Fruit fly (Drosophila melanogaster): Measurements from ENCODE around the gene Ndc1.
A peak's percentile ranks its signal among the peaks of the same experiment; 100 is the strongest.

The Ndc1 gene

DNA sequence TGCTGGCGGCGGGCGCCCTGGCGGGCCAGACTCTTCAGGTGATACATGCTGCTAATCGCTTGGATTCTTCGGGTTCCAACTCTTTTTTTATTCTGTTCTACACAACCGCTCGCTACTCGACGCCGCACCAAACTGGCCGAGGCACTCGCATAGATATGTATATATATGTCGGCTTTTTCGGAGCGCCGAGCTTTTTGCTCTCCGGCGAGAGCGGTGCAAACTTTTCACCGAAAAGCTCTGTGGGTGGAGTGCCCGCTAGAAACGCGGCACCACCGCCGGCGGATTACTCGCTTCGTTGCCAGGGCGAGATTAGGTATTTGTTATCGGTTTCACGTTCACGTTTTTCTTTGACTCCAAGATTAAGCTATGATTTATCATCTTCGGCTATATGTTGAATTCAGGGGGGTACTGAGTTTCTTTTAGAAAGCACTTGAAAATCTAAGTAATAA lies 18.8 kb downstream of the Ndc1 start, which contains the start of gene Gdh (continued):
- no peak for TF ChIP-seq Doc2 (GFP tag; IDR thresholded peaks at IDR 0.05)
- TF ChIP-seq grn (GFP tag; optimal IDR thresholded peaks at IDR 0.05): peak; percentile 58
- TF ChIP-seq CG30431 (GFP tag; optimal IDR thresholded peaks at IDR 0.05): no peak
- peak; percentile 46 for TF ChIP-seq CG13624 (GFP tag; optimal IDR thresholded peaks at IDR 0.05)
- TF ChIP-seq CG7987 (GFP tag; optimal IDR thresholded peaks at IDR 0.05): peak; percentile 58
- peak; percentile 21 for TF ChIP-seq CG7839 (tag; optimal IDR thresholded peaks at IDR 0.05)
- TF ChIP-seq HLH4C (GFP tag; IDR thresholded peaks at IDR 0.05; ENCODE audit: partially characterized antibody): peak; percentile 51; the same call in 1 of the 3 replicates
- no peak for TF ChIP-seq Hmx (GFP tag; optimal IDR thresholded peaks at IDR 0.05)
- TF ChIP-seq chn (GFP tag; optimal IDR thresholded peaks at IDR 0.05): no peak
- no peak for TF ChIP-seq lmd (GFP tag; IDR thresholded peaks at IDR 0.05)
- TF ChIP-seq twi (tag; optimal IDR thresholded peaks at IDR 0.05): no peak

DNA sequence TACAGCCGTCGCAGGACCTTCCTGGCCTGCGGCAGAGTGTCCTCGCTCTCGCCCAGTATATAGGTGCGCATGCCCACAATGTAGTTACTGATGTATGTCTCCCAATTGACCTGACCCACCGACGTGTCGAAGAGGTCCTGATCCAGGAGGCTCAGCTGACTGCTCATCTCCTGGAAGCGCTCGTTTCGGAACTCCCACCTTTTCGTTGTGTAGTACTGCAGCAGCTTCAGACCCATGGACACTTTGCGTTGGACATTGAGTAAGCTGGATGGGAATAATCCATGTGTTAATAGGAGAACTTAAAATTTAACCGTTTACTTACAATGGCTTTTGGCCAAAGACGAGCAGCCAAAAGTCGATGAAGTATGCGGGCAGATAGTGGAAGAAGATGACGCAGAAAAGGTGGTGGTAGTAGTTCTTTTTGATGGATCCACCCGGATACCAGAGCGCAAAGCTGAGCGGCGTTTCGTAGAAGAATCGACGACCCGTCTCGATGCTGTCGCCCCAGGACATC lies 19.7 kb downstream of the Ndc1 start:
- TF ChIP-seq Ravus (GFP tag; IDR thresholded peaks at IDR 0.05) (no peak), Med (GFP tag) (peak; percentile 50), CG5953 (GFP tag; IDR thresholded peaks at IDR 0.05) (0 out of 2 replicates have a peak, but pooled peaks have one; percentile 37), CG10654 (GFP tag; optimal IDR thresholded peaks at IDR 0.05) (no peak), pnt (GFP tag; optimal IDR thresholded peaks at IDR 0.05) (peak; percentile 25), ato (GFP tag; IDR thresholded peaks at IDR 0.05; ENCODE audit: partially characterized antibody) (no peak), eve (GFP tag; optimal IDR thresholded peaks at IDR 0.05) (peak in 1 of 2 experiments; percentile 5), sr (GFP tag; IDR thresholded peaks at IDR 0.05) (no peak), CG6854 (GFP tag; optimal IDR thresholded peaks at IDR 0.05) (peak; percentile 29), CG17359 (tag; optimal IDR thresholded peaks at IDR 0.05) (no peak), CG6765 (GFP tag; optimal IDR thresholded peaks at IDR 0.05) (no peak), Gsc (GFP tag; IDR thresholded peaks at IDR 0.05) (no peak), Ets65A (GFP tag) (peak; percentile 92), CG14014 (GFP tag; IDR thresholded peaks at IDR 0.05) (no peak), CG32772 (GFP tag; IDR thresholded peaks at IDR 0.05) (no peak), dmrt11E (tag; optimal IDR thresholded peaks at IDR 0.05) (no peak), Oaz (GFP tag; IDR thresholded peaks at IDR 0.05) (0 out of 2 replicates have a peak, but pooled peaks have one; percentile 9)

DNA sequence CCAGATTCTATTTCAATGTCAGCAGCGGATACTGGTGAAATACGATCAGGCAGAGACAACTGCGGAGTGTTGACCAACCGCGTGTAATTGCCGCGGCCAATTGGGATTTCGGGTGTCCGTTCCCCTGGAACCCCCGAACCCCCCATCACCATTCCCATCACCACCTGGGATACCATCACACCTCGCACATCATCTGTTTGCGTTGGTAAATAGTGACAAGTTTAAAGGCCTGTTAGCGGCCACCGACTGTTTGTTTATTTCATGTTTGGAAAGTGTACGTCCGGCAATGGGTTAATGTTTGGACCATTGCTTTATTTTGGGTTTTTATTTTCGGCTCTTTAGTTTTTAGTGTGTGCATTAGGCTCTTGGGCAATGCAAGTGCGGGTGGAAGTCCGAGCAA lies 22.8 kb downstream of the Ndc1 start:
- TF ChIP-seq HHEX (GFP tag; optimal IDR thresholded peaks at IDR 0.05): peak; percentile 43
- peak; percentile 56 for TF ChIP-seq fd64A (GFP tag; optimal IDR thresholded peaks at IDR 0.05)
- peak; percentile 68 for TF ChIP-seq Asciz (GFP tag; optimal IDR thresholded peaks at IDR 0.05)
- peak; percentile 74 for TF ChIP-seq Med (GFP tag)
- TF ChIP-seq CoRest (tag; optimal IDR thresholded peaks at IDR 0.05): peak; percentile 2
- TF ChIP-seq CG15073 (GFP tag; optimal IDR thresholded peaks at IDR 0.05): no peak
- TF ChIP-seq CG17359 (tag; optimal IDR thresholded peaks at IDR 0.05): peak; percentile 18
- TF ChIP-seq kni (GFP tag; optimal IDR thresholded peaks at IDR 0.05): peak; percentile 81
- no peak for TF ChIP-seq grau (tag; optimal IDR thresholded peaks at IDR 0.05)
- peak; percentile 34 for TF ChIP-seq CG1529 (GFP tag; optimal IDR thresholded peaks at IDR 0.05)
- TF ChIP-seq ci (GFP tag; IDR thresholded peaks at IDR 0.05): peak; percentile 71; the same call in 1 of the 3 replicates
- TF ChIP-seq ham (GFP tag; IDR thresholded peaks at IDR 0.05): no peak
- TF ChIP-seq HLHmδ (GFP tag; optimal IDR thresholded peaks at IDR 0.05): peak; percentile 39
- TF ChIP-seq CG11723 (GFP tag; optimal IDR thresholded peaks at IDR 0.05): peak; percentile 4
- no peak for TF ChIP-seq MESR4 (GFP tag; optimal IDR thresholded peaks at IDR 0.05)
- no peak for TF ChIP-seq CG15479 (GFP tag; optimal IDR thresholded peaks at IDR 0.05)
- peak; percentile 34 for TF ChIP-seq CG1603 (tag; optimal IDR thresholded peaks at IDR 0.05)
- TF ChIP-seq Hr78 (GFP tag; optimal IDR thresholded peaks at IDR 0.05): peak in 1 of 2 experiments; percentile 39
- no peak for TF ChIP-seq CG6791 (GFP tag; IDR thresholded peaks at IDR 0.05; ENCODE audit: partially characterized antibody)
- peak; percentile 32; the same call in 1 of the 2 replicates for TF ChIP-seq Awh (GFP tag; IDR thresholded peaks at IDR 0.05)
- no peak for TF ChIP-seq bab2 (GFP tag; optimal IDR thresholded peaks at IDR 0.05)
- peak; percentile 34 for TF ChIP-seq org-1 (GFP tag; optimal IDR thresholded peaks at IDR 0.05)
- TF ChIP-seq Doc2 (GFP tag; IDR thresholded peaks at IDR 0.05): no peak
